Fruit fly (Drosophila melanogaster): ENCODE results near the gene CCT2.

Gene CCT2

dm6 chrX:9106775-9107283 lies 17.5 kb downstream of the CCT2 start, which contains the start of gene Arfrp1 (continued):
- TF ChIP-seq CG3838 (GFP tag; optimal IDR thresholded peaks at IDR 0.05) (no peak), Sry-δ (GFP tag; optimal IDR thresholded peaks at IDR 0.05) (peak; percentile 83), vnd (GFP tag; IDR thresholded peaks at IDR 0.05; ENCODE audit: partially characterized antibody) (peak; percentile 71), CG1603 (tag; optimal IDR thresholded peaks at IDR 0.05) (peak; percentile 12), E2f1 (GFP tag; IDR thresholded peaks at IDR 0.05) (no peak), mirr (GFP tag; optimal IDR thresholded peaks at IDR 0.05) (no peak), Scr (GFP tag; IDR thresholded peaks at IDR 0.05; ENCODE audit: partially characterized antibody) (peak; percentile 88), wek (GFP tag; optimal IDR thresholded peaks at IDR 0.05) (peak; percentile 88), CG4360 (GFP tag; IDR thresholded peaks at IDR 0.05) (no peak), toy (GFP tag; IDR thresholded peaks at IDR 0.05) (0 out of 2 replicates have a peak, but pooled peaks have one; percentile 23), CG34376 (GFP tag; optimal IDR thresholded peaks at IDR 0.05) (peak; percentile 10), CG6689 (GFP tag; IDR thresholded peaks at IDR 0.05) (0 out of 2 replicates have a peak, but pooled peaks have one; percentile 10), ssp (GFP tag; IDR thresholded peaks at IDR 0.05) (no peak), zfh1 (GFP tag; IDR thresholded peaks at IDR 0.05) (no peak), CG30403 (GFP tag; optimal IDR thresholded peaks at IDR 0.05) (peak; percentile 51), mld (GFP tag; IDR thresholded peaks at IDR 0.05; ENCODE audit: partially characterized antibody) (0 out of 3 replicates have a peak, but pooled peaks have one; percentile 50), sob (GFP tag; IDR thresholded peaks at IDR 0.05) (peak; percentile 19; the same call in 1 of the 2 replicates), Sox100B (GFP tag; optimal IDR thresholded peaks at IDR 0.05) (no peak), Camta (GFP tag; optimal IDR thresholded peaks at IDR 0.05) (peak; percentile 21), tll (GFP tag; optimal IDR thresholded peaks at IDR 0.05) (no peak), CG12391 (tag; optimal IDR thresholded peaks at IDR 0.05) (peak; percentile 34), CG8290 (GFP tag; optimal IDR thresholded peaks at IDR 0.05) (peak; percentile 66), CG8290 (tag; optimal IDR thresholded peaks at IDR 0.05) (peak in 1 of 2 experiments; percentile 39), pzg (GFP tag; optimal IDR thresholded peaks at IDR 0.05) (peak; percentile 27), PHDP (tag; optimal IDR thresholded peaks at IDR 0.05) (no peak), fu2 (GFP tag; optimal IDR thresholded peaks at IDR 0.05) (no peak), CG14710 (tag; optimal IDR thresholded peaks at IDR 0.05) (peak; percentile 47), Rfx (GFP tag; IDR thresholded peaks at IDR 0.05) (peak; percentile 33), inv (GFP tag; IDR thresholded peaks at IDR 0.05; ENCODE audit: partially characterized antibody) (peak; percentile 75), CG14441 (GFP tag; IDR thresholded peaks at IDR 0.05) (0 out of 2 replicates have a peak, but pooled peaks have one; percentile 32), CG17802 (tag; optimal IDR thresholded peaks at IDR 0.05) (no peak), BEAF-32 (GFP tag; optimal IDR thresholded peaks at IDR 0.05) (peak; percentile 79), CG1529 (GFP tag; optimal IDR thresholded peaks at IDR 0.05) (no peak), D (optimal IDR thresholded peaks at IDR 0.05) (no peak), D (GFP tag; optimal IDR thresholded peaks at IDR 0.05) (no peak), Elba2 (GFP tag; optimal IDR thresholded peaks at IDR 0.05) (peak; percentile 62), CG3163 (GFP tag; optimal IDR thresholded peaks at IDR 0.05) (no peak), esg (GFP tag; conservative IDR thresholded peaks at IDR 0.05) (0 out of 2 replicates have a peak, but pooled peaks have one; percentile 18), CG43689 (GFP tag; IDR thresholded peaks at IDR 0.05) (no peak), tna (GFP tag; IDR thresholded peaks at IDR 0.05; ENCODE audit: partially characterized antibody) (peak; percentile 65), unpg (GFP tag; optimal IDR thresholded peaks at IDR 0.05) (no peak), CG34224 (GFP tag; IDR thresholded peaks at IDR 0.05; ENCODE audit: partially characterized antibody) (peak; percentile 79), CG8765 (GFP tag; IDR thresholded peaks at IDR 0.05) (no peak), CG18599 (GFP tag; optimal IDR thresholded peaks at IDR 0.05) (no peak), CG7963 (GFP tag; IDR thresholded peaks at IDR 0.05; ENCODE audit: partially characterized antibody) (peak; percentile 64; the same call in 2 of the 3 replicates), Chrac-16 (GFP tag; optimal IDR thresholded peaks at IDR 0.05) (peak; percentile 27), bsh (GFP tag; optimal IDR thresholded peaks at IDR 0.05) (peak in 1 of 2 experiments; percentile 5), ato (GFP tag; IDR thresholded peaks at IDR 0.05; ENCODE audit: partially characterized antibody) (peak; percentile 55; the same call in 1 of the 2 replicates), az2 (GFP tag; optimal IDR thresholded peaks at IDR 0.05) (peak; percentile 13)
